Worm (Caenorhabditis elegans) whole organism, late embryonic: ENCODE data around the gene F10E7.5.

Experiments
- Y22D7AL.16 ChIP-seq: sonication (generic microtip); optimal IDR thresholded peaks from 2 replicates; lab custom pipeline; 2016; ENCODE audit warnings: missing genetic modification characterization, missing compliant biosample characterization
- fkh-10 ChIP-seq: fragments of 150-350 bp; optimal IDR thresholded peaks from 2 replicates; lab custom pipeline; 2014; ENCODE audit warnings: missing biosample characterization, missing genetic modification reagents, missing genetic modification characterization
- pax-1 ChIP-seq: fragments of 150-350 bp; optimal IDR thresholded peaks from 2 replicates; lab custom pipeline; 2014; ENCODE audit warnings: missing biosample characterization, missing genetic modification characterization
- pha-4 ChIP-seq: fragments of 150-350 bp; optimal IDR thresholded peaks from 2 replicates; lab custom pipeline; 2018; ENCODE audit warnings: missing biosample characterization, missing genetic modification reagents, missing genetic modification characterization
- pros-1 ChIP-seq: fragments of 150-350 bp; optimal IDR thresholded peaks from 2 replicates; lab custom pipeline; 2014; ENCODE audit warnings: missing biosample characterization, missing genetic modification reagents, missing genetic modification characterization

ce11 chrII:7161512-7161911 lies 49.7 kb downstream of the F10E7.5 start, which contains the start of gene C27H5.12:
- no peak for TF ChIP-seq pax-1 (tag; lab: Kevin White, UChicago)
- TF ChIP-seq pha-4 (tag; lab: Kevin White, UChicago) = no peak
- TF ChIP-seq pros-1 (tag; lab: Kevin White, UChicago) = no peak
- TF ChIP-seq fkh-10 = no peak
- no peak for TF ChIP-seq Y22D7AL.16
